Worm (Caenorhabditis elegans): ENCODE results near the gene F48C5.2.

- TF ChIP-seq unc-39 (tag; optimal IDR thresholded peaks at IDR 0.05) = no peak
- no peak for TF ChIP-seq unc-130 (GFP tag; optimal IDR thresholded peaks at IDR 0.05)
- TF ChIP-seq arid-1 (GFP tag; conservative IDR thresholded peaks at IDR 0.05) = no peak
- TF ChIP-seq aly-2 (tag; optimal IDR thresholded peaks at IDR 0.05) = no peak
- TF ChIP-seq ceh-44 (GFP tag; IDR thresholded peaks at IDR 0.05) = no peak
- no peak for TF ChIP-seq ZK546.5 (tag; optimal IDR thresholded peaks at IDR 0.05)
- TF ChIP-seq nhr-28 (tag; optimal IDR thresholded peaks at IDR 0.05) = no peak
- no peak for TF ChIP-seq mdl-1 (tag; optimal IDR thresholded peaks at IDR 0.05)
- TF ChIP-seq spr-1 (tag; optimal IDR thresholded peaks at IDR 0.05) = no peak
- TF ChIP-seq mep-1 (tag; optimal IDR thresholded peaks at IDR 0.05) = no peak
- no peak for TF ChIP-seq ceh-82 (tag; optimal IDR thresholded peaks at IDR 0.05)
- TF ChIP-seq attf-4 (tag; optimal IDR thresholded peaks at IDR 0.05) = no peak
- no peak for TF ChIP-seq pha-4 (GFP tag; IDR thresholded peaks at IDR 0.05)
- no peak for TF ChIP-seq pha-4 (tag; optimal IDR thresholded peaks at IDR 0.05)
- TF ChIP-seq nhr-25 (tag; optimal IDR thresholded peaks at IDR 0.05; ENCODE audit: borderline replicate concordance, insufficient read depth) = no peak
These were observed 7.4 kb upstream of the F48C5.2 start for ce11 chrX:11461545-11461944.

Measured in whole organism, L4 larva.